Worm (Caenorhabditis elegans) whole organism, late embryonic: ENCODE measurements around the gene ehs-1.

ENCODE experiments used
- C08G9.2 ChIP-seq: sonication (generic microtip); optimal IDR thresholded peaks from 2 replicates; lab custom pipeline; 2016; ENCODE audit warnings: mild to moderate bottlenecking, missing genetic modification characterization, moderate library complexity, missing compliant biosample characterization
- C38D4.7 ChIP-seq: fragments of 200-800 bp; sonication (Bioruptor generic); optimal IDR thresholded peaks from 2 replicates; lab custom pipeline; 2018; ENCODE audit warnings: mild to moderate bottlenecking, missing genetic modification characterization, moderate library complexity, missing compliant biosample characterization
- F13H6.1 ChIP-seq: sonication (generic microtip); optimal IDR thresholded peaks from 2 replicates; lab custom pipeline; 2016; ENCODE audit warnings: missing genetic modification characterization, missing compliant biosample characterization
- K02D7.2 ChIP-seq: sonication (generic microtip); optimal IDR thresholded peaks from 2 replicates; lab custom pipeline; 2017; ENCODE audit warnings: mild to moderate bottlenecking, missing genetic modification characterization, missing compliant biosample characterization
- T23F11.4 ChIP-seq: fragments of 200-800 bp; sonication (Bioruptor generic); optimal IDR thresholded peaks from 2 replicates; lab custom pipeline; 2018; ENCODE audit warnings: mild to moderate bottlenecking, missing genetic modification characterization, missing compliant biosample characterization
- Y22D7AL.16 ChIP-seq: sonication (generic microtip); optimal IDR thresholded peaks from 2 replicates; lab custom pipeline; 2016; ENCODE audit warnings: missing genetic modification characterization, missing compliant biosample characterization
- ahr-1 ChIP-seq: sonication (generic microtip); optimal IDR thresholded peaks from 2 replicates; lab custom pipeline; 2016; ENCODE audit warnings: missing genetic modification characterization, missing compliant biosample characterization
- ceh-18 ChIP-seq: sonication (generic microtip); optimal IDR thresholded peaks from 2 replicates; lab custom pipeline; 2016; ENCODE audit warnings: missing genetic modification characterization, missing compliant biosample characterization
- ceh-2 ChIP-seq: sonication (generic microtip); optimal IDR thresholded peaks from 2 replicates; lab custom pipeline; 2016; ENCODE audit warnings: missing genotype, missing genetic modification characterization, missing compliant biosample characterization
- ceh-22 ChIP-seq: sonication (generic microtip); optimal IDR thresholded peaks from 2 replicates; lab custom pipeline; 2017; ENCODE audit warnings: missing biosample characterization, missing genetic modification characterization
- ceh-24 ChIP-seq: sonication (generic microtip); optimal IDR thresholded peaks from 2 replicates; lab custom pipeline; 2016; ENCODE audit warnings: mild to moderate bottlenecking, missing genetic modification characterization, missing compliant biosample characterization
- ceh-34 ChIP-seq: sonication (generic microtip); optimal IDR thresholded peaks from 2 replicates; lab custom pipeline; 2016; ENCODE audit warnings: mild to moderate bottlenecking, missing genetic modification characterization, missing compliant biosample characterization
- ceh-45 ChIP-seq: fragments of 200-800 bp; sonication (Bioruptor generic); IDR thresholded peaks from 2 replicates; pipeline ENCODE4 v1.3.6; 2022; ENCODE audit warnings: missing genetic modification reagents, missing genetic modification characterization, missing compliant biosample characterization
- ceh-9 ChIP-seq: sonication (generic microtip); optimal IDR thresholded peaks from 2 replicates; lab custom pipeline; 2016; ENCODE audit warnings: mild to moderate bottlenecking, missing genetic modification characterization, inconsistent platforms, missing compliant biosample characterization
- che-1 ChIP-seq: sonication (generic microtip); optimal IDR thresholded peaks from 2 replicates; lab custom pipeline; 2016; ENCODE audit warnings: mild to moderate bottlenecking, missing genetic modification characterization, missing compliant biosample characterization
- dmd-4 ChIP-seq: sonication (generic microtip); optimal IDR thresholded peaks from 2 replicates; lab custom pipeline; 2016; ENCODE audit warnings: borderline replicate concordance, missing genetic modification characterization, missing compliant biosample characterization
- dve-1 ChIP-seq: sonication (generic microtip); optimal IDR thresholded peaks from 2 replicates; lab custom pipeline; 2017; ENCODE audit warnings: antibody characterized with exemption, mild to moderate bottlenecking, missing genetic modification characterization, missing compliant biosample characterization
- elt-2 ChIP-seq: sonication (generic microtip); optimal IDR thresholded peaks from 2 replicates; lab custom pipeline; 2016; ENCODE audit warnings: missing genetic modification reagents, missing genetic modification characterization, missing compliant biosample characterization
- elt-4 ChIP-seq: sonication (generic microtip); optimal IDR thresholded peaks from 2 replicates; lab custom pipeline; 2016; ENCODE audit warnings: missing genetic modification characterization, missing compliant biosample characterization
- ets-4 ChIP-seq: sonication (generic microtip); optimal IDR thresholded peaks from 2 replicates; lab custom pipeline; 2016; ENCODE audit warnings: missing genetic modification characterization, missing compliant biosample characterization
- eyg-1 ChIP-seq: sonication (generic microtip); optimal IDR thresholded peaks from 2 replicates; lab custom pipeline; 2016; ENCODE audit warnings: missing genotype, missing genetic modification characterization, missing compliant biosample characterization
- fax-1 ChIP-seq: sonication (generic microtip); optimal IDR thresholded peaks from 2 replicates; lab custom pipeline; 2016; ENCODE audit warnings: missing genotype, missing genetic modification characterization, missing compliant biosample characterization
- gmeb-2 ChIP-seq: sonication (generic microtip); optimal IDR thresholded peaks from 2 replicates; lab custom pipeline; 2016; ENCODE audit warnings: missing genetic modification characterization, inconsistent platforms, missing compliant biosample characterization
- hlh-13 ChIP-seq: fragments of 200-800 bp; sonication (Bioruptor generic); optimal IDR thresholded peaks from 2 replicates; lab custom pipeline; 2018; ENCODE audit warnings: mild to moderate bottlenecking, missing genetic modification characterization, missing compliant biosample characterization
- hlh-15 ChIP-seq: sonication (generic microtip); optimal IDR thresholded peaks from 2 replicates; lab custom pipeline; 2016; ENCODE audit warnings: missing genetic modification characterization, missing compliant biosample characterization
- hlh-30 ChIP-seq: sonication (generic microtip); optimal IDR thresholded peaks from 2 replicates; lab custom pipeline; 2017; ENCODE audit warnings: antibody characterized with exemption, missing genetic modification characterization, missing compliant biosample characterization; ENCODE audit not compliant: insufficient read depth
- lim-6 ChIP-seq: sonication (generic microtip); optimal IDR thresholded peaks from 2 replicates; lab custom pipeline; 2016; ENCODE audit warnings: missing genetic modification characterization, missing compliant biosample characterization
- nfya-1 ChIP-seq: sonication (generic microtip); optimal IDR thresholded peaks from 2 replicates; lab custom pipeline; 2017; ENCODE audit warnings: missing genetic modification characterization, mild to moderate bottlenecking, missing compliant biosample characterization, antibody characterized with exemption, moderate library complexity
- nhr-232 ChIP-seq: sonication (generic microtip); optimal IDR thresholded peaks from 2 replicates; lab custom pipeline; 2016; ENCODE audit warnings: missing genetic modification characterization, missing compliant biosample characterization
- odd-2 ChIP-seq: sonication (generic microtip); optimal IDR thresholded peaks from 2 replicates; lab custom pipeline; 2017; ENCODE audit warnings: antibody characterized with exemption, mild to moderate bottlenecking, missing genetic modification characterization, missing compliant biosample characterization
- pax-1 ChIP-seq: fragments of 150-350 bp; optimal IDR thresholded peaks from 2 replicates; lab custom pipeline; 2014; ENCODE audit warnings: missing biosample characterization, missing genetic modification characterization
- pha-2 ChIP-seq: sonication (generic microtip); optimal IDR thresholded peaks from 2 replicates; lab custom pipeline; 2017; ENCODE audit warnings: mild to moderate bottlenecking, missing genetic modification characterization, missing compliant biosample characterization
- pros-1 ChIP-seq: fragments of 150-350 bp; optimal IDR thresholded peaks from 2 replicates; lab custom pipeline; 2014; ENCODE audit warnings: missing biosample characterization, missing genetic modification reagents, missing genetic modification characterization
- rnt-1 ChIP-seq: sonication (generic microtip); optimal IDR thresholded peaks from 2 replicates; lab custom pipeline; 2016; ENCODE audit warnings: missing genetic modification characterization, missing compliant biosample characterization
- sdc-2 ChIP-seq: sonication (generic microtip); optimal IDR thresholded peaks from 2 replicates; lab custom pipeline; 2016; ENCODE audit warnings: missing genotype, missing genetic modification characterization, missing compliant biosample characterization
- syd-9 ChIP-seq: sonication (generic microtip); optimal IDR thresholded peaks from 2 replicates; lab custom pipeline; 2016; ENCODE audit warnings: mild to moderate bottlenecking, missing genetic modification characterization, moderate library complexity, missing compliant biosample characterization
- ttx-3 ChIP-seq: sonication (generic microtip); optimal IDR thresholded peaks from 2 replicates; lab custom pipeline; 2016; ENCODE audit warnings: missing genetic modification reagents, missing genetic modification characterization, missing compliant biosample characterization
- unc-42 ChIP-seq: sonication (generic microtip); optimal IDR thresholded peaks from 2 replicates; lab custom pipeline; 2016; ENCODE audit warnings: missing genotype, missing genetic modification characterization, missing compliant biosample characterization
- unc-55 ChIP-seq: sonication (generic microtip); optimal IDR thresholded peaks from 2 replicates; lab custom pipeline; 2017; ENCODE audit warnings: missing biosample characterization, missing genetic modification reagents, missing genetic modification characterization
- unc-86 ChIP-seq: sonication (generic microtip); optimal IDR thresholded peaks from 2 replicates; lab custom pipeline; 2016; ENCODE audit warnings: missing genetic modification characterization, missing compliant biosample characterization
- zip-5 ChIP-seq: sonication (generic microtip); optimal IDR thresholded peaks from 2 replicates; lab custom pipeline; 2016; ENCODE audit warnings: missing genetic modification characterization, missing compliant biosample characterization

ehs-1 gene

ce11 chrII:5828486-5828885, 8.0 kb downstream of the ehs-1 start, which contains the start of gene ZK1248.11:
Gene ZK1248.11, minus strand, starts transcription at chrII:5828586.
- TF ChIP-seq K02D7.2 (tag; lab: Kevin White, UChicago) (no peak), pros-1 (no peak), elt-4 (tag; lab: Kevin White, UChicago) (no peak), hlh-13 (GFP tag; lab: Kevin White, UChicago) (no peak), odd-2 (no peak), rnt-1 (tag; lab: Kevin White, UChicago) (no peak), C38D4.7 (GFP tag; lab: Kevin White, UChicago) (no peak)

- TF ChIP-seq unc-55 (GFP tag; lab: Kevin White, UChicago) (no peak), ttx-3 (tag; lab: Kevin White, UChicago) (no peak), unc-42 (tag; lab: Kevin White, UChicago) (no peak), C08G9.2 (tag; lab: Kevin White, UChicago) (no peak), syd-9 (tag; lab: Kevin White, UChicago) (no peak), Y22D7AL.16 (tag; lab: Kevin White, UChicago) (no peak)
These were observed 9.5 kb downstream of the ehs-1 start, which contains the start of gene col-74 for ce11 chrII:5829940-5830424. Gene col-74, plus strand, starts transcription at chrII:5830374.

ce11 chrII:5831373-5831772, 10.9 kb downstream of the ehs-1 start:
- TF ChIP-seq pros-1 (no peak), dmd-4 (tag; lab: Kevin White, UChicago) (no peak), lim-6 (tag; lab: Kevin White, UChicago) (no peak), elt-2 (no peak), hlh-15 (no peak), unc-55 (GFP tag; lab: Kevin White, UChicago) (no peak), fax-1 (tag; lab: Kevin White, UChicago) (no peak), syd-9 (tag; lab: Kevin White, UChicago) (no peak), nfya-1 (tag; lab: Kevin White, UChicago) (no peak), sdc-2 (tag; lab: Kevin White, UChicago) (no peak), ceh-2 (tag; lab: Kevin White, UChicago) (no peak), pha-2 (tag; lab: Kevin White, UChicago) (no peak), eyg-1 (tag; lab: Kevin White, UChicago) (no peak), dve-1 (tag; lab: Kevin White, UChicago) (no peak), ets-4 (no peak), C08G9.2 (tag; lab: Kevin White, UChicago) (no peak), ceh-24 (tag; lab: Kevin White, UChicago) (no peak)
- TF ChIP-seq, all 69 proteins: peak for 0

- TF ChIP-seq hlh-30 (tag; lab: Kevin White, UChicago) (no peak), ceh-22 (tag; lab: Kevin White, UChicago) (no peak), C08G9.2 (tag; lab: Kevin White, UChicago) (no peak), hlh-15 (no peak), ets-4 (no peak), ceh-2 (tag; lab: Kevin White, UChicago) (no peak), che-1 (tag; lab: Kevin White, UChicago) (no peak), zip-5 (tag; lab: Kevin White, UChicago) (no peak), ceh-18 (tag; lab: Kevin White, UChicago) (no peak), C38D4.7 (GFP tag; lab: Kevin White, UChicago) (no peak), pha-2 (tag; lab: Kevin White, UChicago) (no peak)
These were observed 12.6 kb downstream of the ehs-1 start, which contains the start of gene gtap-1 for ce11 chrII:5833136-5833535. Gene gtap-1, minus strand, starts transcription at chrII:5833236.

- no peak for TF ChIP-seq unc-42 (tag; lab: Kevin White, UChicago)
- no peak for TF ChIP-seq ceh-24 (tag; lab: Kevin White, UChicago)
- no peak for TF ChIP-seq C08G9.2 (tag; lab: Kevin White, UChicago)
- no peak for TF ChIP-seq ahr-1 (tag; lab: Kevin White, UChicago)
- no peak for TF ChIP-seq C38D4.7 (GFP tag; lab: Kevin White, UChicago)
- no peak for TF ChIP-seq dve-1 (tag; lab: Kevin White, UChicago)
- no peak for TF ChIP-seq pax-1
- no peak for TF ChIP-seq ceh-2 (tag; lab: Kevin White, UChicago)
- TF ChIP-seq gmeb-2 (tag; lab: Kevin White, UChicago), result no peak
- TF ChIP-seq hlh-15, result no peak
- no peak for TF ChIP-seq ceh-9
- no peak for TF ChIP-seq nhr-232 (tag; lab: Kevin White, UChicago)
- no peak for TF ChIP-seq T23F11.4
- no peak for TF ChIP-seq sdc-2 (tag; lab: Kevin White, UChicago)
- TF ChIP-seq rnt-1 (tag; lab: Kevin White, UChicago), result no peak
- no peak for TF ChIP-seq ceh-45
- no peak for TF ChIP-seq F13H6.1 (tag; lab: Kevin White, UChicago)
- TF ChIP-seq ceh-34 (tag; lab: Kevin White, UChicago), result no peak
- no peak for TF ChIP-seq hlh-30 (tag; lab: Kevin White, UChicago)
- no peak for TF ChIP-seq unc-86 (tag; lab: Kevin White, UChicago)
These were observed 14.6 kb downstream of the ehs-1 start for ce11 chrII:5835146-5835545.
